Worm (Caenorhabditis elegans) whole organism, midembryonic: ENCODE measurements around the gene wsp-1.

Experiments
- flt-1 ChIP-seq: fragments of 200-800 bp; sonication (Bioruptor generic); IDR thresholded peaks from 2 replicates; pipeline ENCODE4 v1.3.6; 2022; ENCODE audit warnings: missing genetic modification characterization, missing compliant biosample characterization
- med-1 ChIP-seq: sonication (generic microtip); optimal IDR thresholded peaks from 2 replicates; lab custom pipeline; 2017; ENCODE audit warnings: missing genetic modification characterization, mild to moderate bottlenecking, missing compliant biosample characterization, antibody characterized with exemption, missing genetic modification reagents; ENCODE audit not compliant: insufficient read depth
- ztf-29 ChIP-seq: fragments of 200-800 bp; sonication (Bioruptor generic); IDR thresholded peaks from 2 replicates; pipeline ENCODE4 v1.3.6; 2022; ENCODE audit warnings: missing genetic modification reagents, missing genetic modification characterization, missing compliant biosample characterization

DNA sequence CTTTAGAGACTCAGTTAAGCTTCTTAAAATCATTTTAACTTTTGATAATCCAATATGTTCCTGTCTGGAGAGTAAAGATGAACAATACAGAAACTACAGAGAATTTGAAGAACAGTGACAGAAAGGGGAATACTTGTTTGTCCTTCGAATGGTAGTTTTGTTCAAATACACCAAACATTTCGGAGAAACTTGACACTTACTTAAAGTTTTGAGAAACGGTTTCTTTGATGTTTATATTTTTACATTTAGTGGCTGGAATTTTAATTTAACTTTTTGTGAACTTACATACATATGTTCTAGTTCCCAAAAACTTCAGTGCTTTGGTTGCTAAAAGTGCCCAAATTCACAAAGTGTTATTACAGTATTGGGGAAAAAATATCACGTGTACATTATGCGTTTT lies 41.6 kb downstream of the wsp-1 start, which contains the start of gene B0218.5:
- TF ChIP-seq ztf-29 (GFP tag; lab: Robert Waterston, UW) (no peak), med-1 (GFP tag; lab: Kevin White, UChicago) (no peak), flt-1 (GFP tag; lab: Robert Waterston, UW) (no peak)
